Worm (Caenorhabditis elegans) whole organism, midembryonic: ENCODE results near the gene cul-5.

Source experiments
- flt-1 ChIP-seq: fragments of 200-800 bp; sonication (Bioruptor generic); IDR thresholded peaks from 2 replicates; pipeline ENCODE4 v1.3.6; 2022; ENCODE audit warnings: missing genetic modification characterization, missing compliant biosample characterization
- klf-2 ChIP-seq: fragments of 200-800 bp; sonication (Bioruptor generic); conservative IDR thresholded peaks from 2 replicates; pipeline ENCODE4 v1.3.6; 2022; ENCODE audit warnings: missing genetic modification reagents, missing genetic modification characterization, missing compliant biosample characterization
- med-1 ChIP-seq: sonication (generic microtip); optimal IDR thresholded peaks from 2 replicates; lab custom pipeline; 2017; ENCODE audit warnings: missing genetic modification characterization, mild to moderate bottlenecking, missing compliant biosample characterization, antibody characterized with exemption, missing genetic modification reagents; ENCODE audit not compliant: insufficient read depth
- tab-1 ChIP-seq: fragments of 200-800 bp; sonication (Bioruptor generic); IDR thresholded peaks from 2 replicates; pipeline ENCODE4 v1.3.6; 2022; ENCODE audit warnings: missing genetic modification characterization, missing compliant biosample characterization

- TF ChIP-seq med-1 (no peak), klf-2 (no peak), tab-1 (GFP tag; lab: Robert Waterston, UW) (no peak), flt-1 (GFP tag; lab: Robert Waterston, UW) (no peak)
Observed at ce11 chrV:10220605-10221004, 41.3 kb downstream of the cul-5 start, which contains the start of gene C12D8.13.
